Worm (Caenorhabditis elegans): ENCODE results near the gene fbxa-90.

ce11 chrV:17013232-17013631, 46.6 kb downstream of the fbxa-90 start, which contains the start of gene clec-241:
- TF ChIP-seq flt-1 (GFP tag; IDR thresholded peaks at IDR 0.05), result no peak
- TF ChIP-seq ama-1 (optimal IDR thresholded peaks at IDR 0.05), result no peak
- no peak for TF ChIP-seq ets-7 (tag; optimal IDR thresholded peaks at IDR 0.05)
- TF ChIP-seq F13C5.2 (tag; optimal IDR thresholded peaks at IDR 0.05), result no peak
- no peak for TF ChIP-seq B0310.2 (tag; optimal IDR thresholded peaks at IDR 0.05)
- no peak for TF ChIP-seq tbx-11 (GFP tag; IDR thresholded peaks at IDR 0.05)
- TF ChIP-seq tbx-37 (GFP tag; conservative IDR thresholded peaks at IDR 0.05), result no peak
- no peak for TF ChIP-seq ceh-13 (GFP tag; optimal IDR thresholded peaks at IDR 0.05)
- TF ChIP-seq ceh-36 (tag; optimal IDR thresholded peaks at IDR 0.05), result no peak
- no peak for TF ChIP-seq hmg-4 (GFP tag; optimal IDR thresholded peaks at IDR 0.05)
- TF ChIP-seq scrt-1 (GFP tag; IDR thresholded peaks at IDR 0.05), result no peak
- TF ChIP-seq tra-4 (tag; optimal IDR thresholded peaks at IDR 0.05), result no peak
